Worm (Caenorhabditis elegans) whole organism, L4/young adult: ENCODE results near the gene sdz-7.

Experiments used
- W03F9.2 ChIP-seq: fragments of 150-350 bp; optimal IDR thresholded peaks from 2 replicates; lab custom pipeline; 2014; ENCODE audit warnings: missing biosample characterization, missing genetic modification characterization
- dao-5 ChIP-seq: sonication (generic microtip); optimal IDR thresholded peaks from 2 replicates; lab custom pipeline; 2016; ENCODE audit warnings: missing genotype, missing genetic modification characterization, moderate library complexity, missing compliant biosample characterization
- him-1 ChIP-seq: sonication (generic microtip); optimal IDR thresholded peaks from 2 replicates; lab custom pipeline; 2016; ENCODE audit warnings: missing genotype, missing genetic modification reagents, missing genetic modification characterization, missing compliant biosample characterization

DNA sequence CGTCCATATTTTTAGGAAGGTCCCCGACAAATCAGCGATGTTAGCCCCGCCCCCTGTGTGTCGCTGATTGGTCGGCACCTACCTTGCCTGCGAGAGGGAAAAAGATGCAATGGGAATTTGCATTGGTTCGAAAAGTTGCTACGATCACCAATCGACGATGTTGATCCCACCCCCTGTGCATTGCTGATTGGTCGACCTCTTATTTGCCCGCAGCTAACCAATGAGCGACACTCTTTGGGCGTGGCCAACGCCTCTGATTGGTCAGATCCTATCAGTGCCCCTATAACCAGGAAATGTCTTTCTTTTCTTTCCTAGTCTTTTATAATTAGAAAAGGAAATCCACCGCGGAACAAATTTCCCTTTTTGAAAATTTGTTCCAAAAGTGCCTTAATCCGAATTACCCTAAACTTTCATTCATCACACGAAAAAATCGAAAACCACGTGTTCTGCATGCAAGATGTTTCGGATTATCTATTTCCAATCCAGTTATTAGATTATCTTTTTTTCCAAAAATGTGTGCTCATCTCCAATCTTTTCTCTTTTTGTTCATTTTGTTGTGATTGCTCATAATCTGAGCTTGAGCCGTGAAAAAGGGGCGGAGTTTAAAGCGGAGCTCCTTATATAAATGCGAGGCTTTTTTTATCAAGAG lies 40.3 kb upstream of the sdz-7 start:
- TF ChIP-seq him-1 (tag; lab: Kevin White, UChicago), result no peak
- TF ChIP-seq W03F9.2 (tag; lab: Kevin White, UChicago), result no peak
- TF ChIP-seq dao-5 (tag; lab: Kevin White, UChicago), result no peak
